Worm (Caenorhabditis elegans): ENCODE measurements around the gene nap-1.
"Not testable (repeated sequence)": the region's sequence is repeated elsewhere in the genome, so short reads cannot be mapped to it uniquely, and the experiment has no call there.

Gene nap-1

DNA sequence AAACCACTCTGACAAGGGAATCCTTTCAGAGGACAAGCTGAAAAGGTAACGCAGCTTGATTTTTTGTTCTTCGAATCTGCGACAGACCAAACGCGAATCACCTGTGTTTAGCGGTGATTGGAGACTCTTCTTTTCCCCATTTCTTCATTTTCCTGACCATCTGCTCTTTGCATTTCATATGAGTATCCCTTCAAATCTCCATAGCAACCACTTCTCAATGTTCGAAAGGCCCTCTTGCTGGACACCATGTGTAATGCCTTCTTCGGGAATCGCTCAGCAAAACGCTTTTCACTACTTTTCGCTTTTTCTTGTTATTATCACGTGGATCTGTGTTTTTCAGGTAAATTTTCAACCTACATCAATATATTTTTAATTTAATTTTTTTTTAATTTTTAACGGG is 47.4 kb upstream of the nap-1 start, which contains the start of the genes T26A8.3 and tmem-231:
TSS of gene T26A8.3 (minus strand) at position 101 of the 400 bp plus-strand sequence.
TSS of gene tmem-231 (plus strand) at position 249 of the 400 bp plus-strand sequence.
- TF ChIP-seq C34B4.2 (tag; optimal IDR thresholded peaks at IDR 0.05): no peak
- TF ChIP-seq pax-3 (tag; optimal IDR thresholded peaks at IDR 0.05): no peak
- TF ChIP-seq hlh-4 (tag; optimal IDR thresholded peaks at IDR 0.05): no peak

DNA sequence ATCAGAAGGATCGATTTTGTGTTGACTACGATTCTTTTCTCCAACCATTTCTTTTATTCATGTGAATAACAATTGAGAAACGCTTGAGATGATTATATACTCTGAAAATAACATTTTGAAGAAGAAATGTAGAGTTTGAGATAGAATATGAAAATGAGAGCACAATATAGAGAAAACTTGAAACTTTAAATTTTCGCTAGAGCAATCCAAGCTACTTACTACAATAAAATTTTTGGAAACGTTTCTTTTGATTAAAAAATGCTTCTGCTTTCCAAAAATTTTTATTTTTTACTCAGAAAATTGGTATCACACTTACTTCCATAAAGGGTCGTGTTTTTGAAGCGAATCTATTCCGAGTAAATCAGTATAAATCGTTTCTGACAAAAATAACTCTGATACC is 41.8 kb upstream of the nap-1 start, which contains the start of gene M116.5:
TSS of gene M116.5 (minus strand) at position 101 of the 400 bp plus-strand sequence.
- TF ChIP-seq sox-4 (tag; optimal IDR thresholded peaks at IDR 0.05): no peak
- no peak for TF ChIP-seq ces-1 (GFP tag; optimal IDR thresholded peaks at IDR 0.05)
- TF ChIP-seq sup-37 (GFP tag; optimal IDR thresholded peaks at IDR 0.05): no peak
- TF ChIP-seq ztf-4 (tag; optimal IDR thresholded peaks at IDR 0.05): no peak

DNA sequence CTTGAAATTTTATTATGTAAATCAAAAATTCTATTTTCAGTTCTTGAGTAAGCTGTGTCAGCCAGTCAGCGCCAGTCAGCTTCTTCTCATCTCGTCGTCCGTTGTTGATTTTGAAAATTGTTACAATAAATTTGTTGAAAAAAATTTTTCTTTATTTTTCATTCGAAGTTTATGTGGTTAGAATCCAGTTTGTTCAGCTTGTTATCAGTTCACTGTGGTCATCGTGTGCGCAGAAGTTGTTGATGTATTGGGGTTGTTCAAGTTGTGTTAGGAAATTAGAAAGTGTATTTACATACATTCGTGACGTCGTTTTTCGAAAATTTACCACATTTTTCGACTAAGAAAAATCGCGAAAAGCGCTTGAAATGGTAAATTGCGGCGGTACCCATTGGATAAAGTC is 18.7 kb upstream of the nap-1 start:
- no peak for TF ChIP-seq fkh-10 (GFP tag; optimal IDR thresholded peaks at IDR 0.05)
- no peak for TF ChIP-seq sox-4 (tag; optimal IDR thresholded peaks at IDR 0.05)
- TF ChIP-seq nhr-19 (GFP tag; conservative IDR thresholded peaks at IDR 0.05): no peak
- TF ChIP-seq nhr-12 (tag; optimal IDR thresholded peaks at IDR 0.05): no peak
- no peak for TF ChIP-seq C34B4.2 (tag; optimal IDR thresholded peaks at IDR 0.05)
- no peak for TF ChIP-seq pqm-1 (tag; optimal IDR thresholded peaks at IDR 0.05)
- no peak for TF ChIP-seq mdl-1 (tag; optimal IDR thresholded peaks at IDR 0.05)

DNA sequence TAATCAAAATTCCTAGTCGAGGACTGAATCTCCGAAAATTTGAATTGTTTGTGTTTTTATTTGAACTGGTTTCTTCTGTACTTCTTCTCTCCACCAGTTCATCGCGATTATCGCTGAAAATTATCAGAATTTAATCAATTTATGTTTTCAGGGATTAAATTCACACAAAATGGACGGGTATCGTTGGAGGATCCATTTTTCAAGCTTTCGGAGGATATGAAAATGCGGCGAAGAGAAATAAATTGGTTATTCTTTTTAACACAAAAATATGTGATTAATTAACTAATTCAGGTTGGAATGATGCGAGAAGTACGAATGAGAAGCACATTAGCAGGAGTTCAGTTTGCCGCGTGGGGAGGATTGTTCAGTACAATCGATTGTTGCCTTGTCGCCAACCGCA is 17.2 kb upstream of the nap-1 start, which contains the start of gene timm-17B.2:
TSS of gene timm-17B.2 (plus strand) at position 301 of the 400 bp plus-strand sequence.
- no peak for TF ChIP-seq snpc-4 (tag; optimal IDR thresholded peaks at IDR 0.05)
- no peak for TF ChIP-seq ceh-82 (tag; optimal IDR thresholded peaks at IDR 0.05)
- TF ChIP-seq sup-37 (GFP tag; optimal IDR thresholded peaks at IDR 0.05): no peak
- TF ChIP-seq lin-39 (tag; optimal IDR thresholded peaks at IDR 0.05): no peak
- TF ChIP-seq elt-2 (tag; optimal IDR thresholded peaks at IDR 0.05): no peak
- no peak for TF ChIP-seq nhr-76 (tag; optimal IDR thresholded peaks at IDR 0.05)
- TF ChIP-seq skn-1 (tag; optimal IDR thresholded peaks at IDR 0.05): no peak
- TF ChIP-seq ztf-11 (tag; optimal IDR thresholded peaks at IDR 0.05): no peak
- TF ChIP-seq ama-1 (optimal IDR thresholded peaks at IDR 0.05): no peak
- TF ChIP-seq egl-13 (tag; optimal IDR thresholded peaks at IDR 0.05): no peak

DNA sequence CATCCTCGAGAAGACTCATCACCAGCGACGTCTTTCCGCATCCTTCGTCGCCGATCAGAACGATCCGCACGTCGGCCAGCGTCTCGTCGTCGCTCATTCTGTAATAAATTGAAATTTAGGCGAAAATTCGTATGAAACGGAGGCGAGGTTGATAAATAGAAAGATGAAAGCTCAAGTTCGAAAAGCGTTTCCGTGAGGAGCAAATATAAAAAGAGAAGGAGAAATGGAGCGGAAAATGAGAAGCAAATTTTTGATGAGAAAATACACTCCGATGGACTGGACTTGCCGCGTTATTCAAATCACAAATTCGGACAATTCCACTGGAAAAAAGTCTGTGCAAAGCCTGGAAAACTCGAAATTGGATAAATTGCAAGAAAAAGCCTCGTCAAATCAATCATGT is 15.0 kb upstream of the nap-1 start, which contains the start of gene D2096.11:
TSS of gene D2096.11 (minus strand) at position 101 of the 400 bp plus-strand sequence.
- no peak for TF ChIP-seq C16A3.4 (tag; optimal IDR thresholded peaks at IDR 0.05)
- no peak for TF ChIP-seq F16B12.6 (tag; optimal IDR thresholded peaks at IDR 0.05)
- TF ChIP-seq sup-37 (GFP tag; optimal IDR thresholded peaks at IDR 0.05): no peak
- no peak for TF ChIP-seq ceh-82 (tag; optimal IDR thresholded peaks at IDR 0.05)
- no peak for TF ChIP-seq irx-1 (tag; optimal IDR thresholded peaks at IDR 0.05)
- no peak for TF ChIP-seq egl-13 (tag; optimal IDR thresholded peaks at IDR 0.05)
- no peak for TF ChIP-seq egl-27 (tag; optimal IDR thresholded peaks at IDR 0.05)
- TF ChIP-seq alr-1 (tag; optimal IDR thresholded peaks at IDR 0.05; ENCODE audit: borderline replicate concordance): no peak
- no peak for TF ChIP-seq ces-1 (GFP tag; optimal IDR thresholded peaks at IDR 0.05)
- TF ChIP-seq nhr-19 (GFP tag; conservative IDR thresholded peaks at IDR 0.05): no peak
- TF ChIP-seq zag-1 (tag; optimal IDR thresholded peaks at IDR 0.05): no peak
- no peak for TF ChIP-seq nhr-77 (tag; optimal IDR thresholded peaks at IDR 0.05)
- no peak for TF ChIP-seq zip-4 (GFP tag; optimal IDR thresholded peaks at IDR 0.05)
- TF ChIP-seq dsc-1 (tag; optimal IDR thresholded peaks at IDR 0.05): no peak
- TF ChIP-seq isw-1 (GFP tag; IDR thresholded peaks at IDR 0.05): no peak
- TF ChIP-seq unc-130 (tag; optimal IDR thresholded peaks at IDR 0.05): no peak
- no peak for TF ChIP-seq vab-15 (tag; optimal IDR thresholded peaks at IDR 0.05)

DNA sequence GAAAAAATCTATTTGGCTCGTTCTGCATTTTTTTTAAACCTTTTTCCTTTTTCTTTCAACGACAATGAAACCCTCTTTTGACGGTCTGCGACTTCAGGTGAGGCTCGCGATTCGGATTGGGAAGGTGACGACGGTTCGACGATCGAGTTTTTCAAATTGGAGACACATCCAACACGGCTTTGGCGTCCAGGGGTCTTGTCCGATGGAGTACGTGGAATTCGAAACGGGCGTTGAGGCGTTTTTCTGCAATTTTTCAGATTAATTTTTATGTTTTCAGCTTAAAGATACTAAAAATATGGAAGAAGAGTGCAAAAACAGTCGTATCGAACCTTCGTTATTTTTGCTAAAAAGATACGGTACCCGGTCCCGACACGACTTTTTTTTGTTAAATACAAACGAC is 10.0 kb upstream of the nap-1 start, which contains the start of gene D2096.10:
TSS of gene D2096.10 (minus strand) at position 101 of the 400 bp plus-strand sequence.
- TF ChIP-seq C16A3.4 (tag; optimal IDR thresholded peaks at IDR 0.05); ceh-90 (tag; optimal IDR thresholded peaks at IDR 0.05); ces-1 (GFP tag; optimal IDR thresholded peaks at IDR 0.05): not testable (repeated sequence)
